Worm (Caenorhabditis elegans) whole organism, L4/young adult: ENCODE data around the gene T25B9.9.

Source experiments
- W03F9.2 ChIP-seq: fragments of 150-350 bp; optimal IDR thresholded peaks from 2 replicates; lab custom pipeline; 2014; ENCODE audit warnings: missing biosample characterization, missing genetic modification characterization
- dao-5 ChIP-seq: sonication (generic microtip); optimal IDR thresholded peaks from 2 replicates; lab custom pipeline; 2016; ENCODE audit warnings: missing genotype, missing genetic modification characterization, moderate library complexity, missing compliant biosample characterization
- him-1 ChIP-seq: sonication (generic microtip); optimal IDR thresholded peaks from 2 replicates; lab custom pipeline; 2016; ENCODE audit warnings: missing genotype, missing genetic modification reagents, missing genetic modification characterization, missing compliant biosample characterization

DNA sequence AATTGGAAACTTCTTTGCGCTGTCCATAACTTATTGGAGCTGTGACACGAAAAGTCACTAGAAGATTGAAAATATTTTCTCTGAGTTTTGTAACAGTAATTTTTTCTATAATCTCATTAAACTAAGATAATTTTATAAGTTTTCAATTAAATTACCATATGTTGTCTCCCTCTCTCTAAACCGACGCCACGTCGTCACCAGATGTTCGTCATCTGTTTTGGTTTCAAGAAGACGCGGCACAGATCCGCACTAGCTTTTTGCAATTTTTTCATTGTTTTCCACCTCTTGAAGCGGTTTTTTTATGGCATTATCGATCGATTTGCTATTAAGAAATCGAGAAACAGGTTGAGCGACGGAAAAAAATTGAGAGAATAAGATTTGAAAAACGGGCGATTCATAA lies 34.5 kb downstream of the T25B9.9 start:
- no peak for TF ChIP-seq W03F9.2 (tag; lab: Kevin White, UChicago)
- no peak for TF ChIP-seq him-1
- no peak for TF ChIP-seq dao-5
